Fruit fly (Drosophila melanogaster): ENCODE results near the gene CG13983.

dm6 chr2L:6241037-6241436 is 23.3 kb downstream of the CG13983 start:
- TF ChIP-seq Vsx2 (GFP tag; optimal IDR thresholded peaks at IDR 0.05; ENCODE audit: partially characterized antibody): no peak
- TF ChIP-seq dmrt93B (GFP tag; optimal IDR thresholded peaks at IDR 0.05): no peak
- no peak for TF ChIP-seq brk (GFP tag; optimal IDR thresholded peaks at IDR 0.05)

Data from whole organism, wandering third instar larva.